Fruit fly (Drosophila melanogaster) whole organism, wandering third instar larva: ENCODE results near the gene CG34155.
A peak's percentile ranks its signal among the peaks of the same experiment; 100 is the strongest.

Source experiments
- CG9705 ChIP-seq: fragments of 200-800 bp; sonication (Bioruptor generic); optimal IDR thresholded peaks from 2 replicates; lab custom pipeline; 2018; ENCODE audit warnings: missing biosample characterization, mild to moderate bottlenecking, missing genetic modification characterization
- CrebA ChIP-seq: fragments of 200-800 bp; sonication (Bioruptor generic); optimal IDR thresholded peaks from 2 replicates; lab custom pipeline; 2016; ENCODE audit warnings: missing biosample characterization, mild to moderate bottlenecking, missing genetic modification characterization, borderline replicate concordance
- Dfd ChIP-seq: fragments of >200 bp; optimal IDR thresholded peaks from 2 replicates; lab custom pipeline; 2017; ENCODE audit warnings: missing biosample characterization, missing genetic modification characterization
- GATAd ChIP-seq: sonication (Bioruptor generic); optimal IDR thresholded peaks from 2 replicates; lab custom pipeline; 2016; ENCODE audit warnings: missing biosample characterization, missing genetic modification characterization
- HLH106 ChIP-seq: fragments of 200-800 bp; optimal IDR thresholded peaks from 3 replicates; lab custom pipeline; 2019; ENCODE audit warnings: missing biosample characterization, mild to moderate bottlenecking, missing genetic modification characterization, moderate library complexity
- Hnf4 ChIP-seq: fragments of 200-800 bp; sonication (Bioruptor generic); optimal IDR thresholded peaks from 2 replicates; lab custom pipeline; 2016; ENCODE audit warnings: missing biosample characterization, mild to moderate bottlenecking, missing genetic modification characterization
- Jra ChIP-seq: sonication (Bioruptor generic); optimal IDR thresholded peaks from 2 replicates; lab custom pipeline; 2016; ENCODE audit warnings: missing biosample characterization, missing genetic modification characterization
- Myc ChIP-seq: fragments of >200 bp; optimal IDR thresholded peaks from 2 replicates; lab custom pipeline; 2017
- N ChIP-seq: fragments of >200 bp; optimal IDR thresholded peaks from 2 replicates; lab custom pipeline; 2018; ENCODE audit warnings: missing biosample characterization, missing external identifiers, missing genetic modification characterization
- OdsH ChIP-seq: fragments of 200-800 bp; sonication (Bioruptor generic); optimal IDR thresholded peaks from 2 replicates; lab custom pipeline; 2016; ENCODE audit warnings: missing biosample characterization, mild to moderate bottlenecking, missing genetic modification characterization
- Sp1 ChIP-seq: fragments of 200-800 bp; sonication (Bioruptor generic); optimal IDR thresholded peaks from 3 replicates; lab custom pipeline; 2019; ENCODE audit warnings: missing biosample characterization, mild to moderate bottlenecking, missing genetic modification characterization, moderate library complexity
- Vsx2 ChIP-seq: fragments of 200-300, 225-300 bp; sonication (Bioruptor generic); optimal IDR thresholded peaks from 2 replicates; lab custom pipeline; 2018; ENCODE audit warnings: missing biosample characterization, missing genetic modification characterization; ENCODE audit not compliant: partially characterized antibody
- br ChIP-seq: fragments of 200-800 bp; sonication (Bioruptor generic); optimal IDR thresholded peaks from 2 replicates; lab custom pipeline; 2016; ENCODE audit warnings: missing biosample characterization, missing genetic modification characterization
- brk ChIP-seq: fragments of 200-800 bp; sonication (Bioruptor generic); optimal IDR thresholded peaks from 2 replicates; lab custom pipeline; 2016; ENCODE audit warnings: missing biosample characterization, mild to moderate bottlenecking, missing genetic modification characterization
- dl ChIP-seq, 2 experiments: fragments of 175-275, 200-275 bp in 1 of 2; fragments of 200-275 bp in 1 of 2; sonication (Bioruptor generic); optimal IDR thresholded peaks; lab custom pipeline; 2018; ENCODE audit warnings: mild to moderate bottlenecking in 2 of 2, missing biosample characterization in 2 of 2, missing genetic modification characterization in 2 of 2, moderate library complexity in 2 of 2; ENCODE audit not compliant: partially characterized antibody in 2 of 2, insufficient read depth in 1 of 2
- dmrt93B ChIP-seq: fragments of 200-800 bp; sonication (Bioruptor generic); optimal IDR thresholded peaks from 2 replicates; lab custom pipeline; 2018; ENCODE audit warnings: missing biosample characterization, mild to moderate bottlenecking, missing genetic modification characterization
- dsf ChIP-seq: sonication (Bioruptor generic); optimal IDR thresholded peaks from 2 replicates; lab custom pipeline; 2016; ENCODE audit warnings: missing biosample characterization, missing genetic modification characterization, borderline replicate concordance
- ey ChIP-seq: fragments of 200-800 bp; sonication (Bioruptor generic); optimal IDR thresholded peaks from 2 replicates; lab custom pipeline; 2016; ENCODE audit warnings: missing biosample characterization, missing genetic modification characterization
- fru ChIP-seq: fragments of 200-800 bp; sonication (Bioruptor generic); optimal IDR thresholded peaks from 3 replicates; lab custom pipeline; 2016; ENCODE audit warnings: missing biosample characterization, mild to moderate bottlenecking, missing genetic modification characterization
- h ChIP-seq: fragments of 200-800 bp; sonication (Bioruptor generic); optimal IDR thresholded peaks from 3 replicates; lab custom pipeline; 2016; ENCODE audit warnings: missing biosample characterization, mild to moderate bottlenecking, missing genetic modification characterization
- jim ChIP-seq: fragments of 175-275, 200-325 bp; sonication (Bioruptor generic); optimal IDR thresholded peaks from 2 replicates; lab custom pipeline; 2016; ENCODE audit warnings: missing biosample characterization, mild to moderate bottlenecking, missing genetic modification characterization
- pan ChIP-seq: fragments of >200 bp; optimal IDR thresholded peaks from 2 replicates; lab custom pipeline; 2017
- psq ChIP-seq: fragments of 200-800 bp; sonication (Bioruptor generic); optimal IDR thresholded peaks from 3 replicates; lab custom pipeline; 2017; ENCODE audit warnings: missing biosample characterization, mild to moderate bottlenecking, missing genetic modification characterization, moderate library complexity
- sv ChIP-seq: fragments of 200-800 bp; sonication (Bioruptor generic); optimal IDR thresholded peaks from 3 replicates; lab custom pipeline; 2016; ENCODE audit warnings: missing biosample characterization, missing genetic modification characterization
- usp ChIP-seq: fragments of >200 bp; optimal IDR thresholded peaks from 2 replicates; lab custom pipeline; 2017; ENCODE audit warnings: missing biosample characterization, missing genetic modification characterization
- woc ChIP-seq: sonication (Bioruptor generic); optimal IDR thresholded peaks from 2 replicates; lab custom pipeline; 2016; ENCODE audit warnings: missing biosample characterization, mild to moderate bottlenecking, missing genetic modification characterization

The CG34155 gene

dm6 chr3R:30518274-30518873, 41.6 kb downstream of the CG34155 start:
- no peak for TF ChIP-seq Myc (lab: Kevin White, UChicago)
- no peak for TF ChIP-seq GATAd (GFP tag; lab: Kevin White, UChicago)
- peak; percentile 100 for TF ChIP-seq Dfd (GFP tag; lab: Kevin White, UChicago)
- no peak for TF ChIP-seq Vsx2 (GFP tag; lab: Kevin White, UChicago)

- TF ChIP-seq N (no peak), sv (GFP tag; lab: Kevin White, UChicago) (no peak), psq (no peak), brk (GFP tag; lab: Kevin White, UChicago) (no peak)
These were observed 45.7 kb downstream of the CG34155 start, which contains the start of the genes CG31524 and CG9698 for dm6 chr3R:30514255-30514827. TSS of gene CG31524 (minus strand) at chr3R:30514355. TSS of gene CG9698 (plus strand) at chr3R:30514777.

DNA sequence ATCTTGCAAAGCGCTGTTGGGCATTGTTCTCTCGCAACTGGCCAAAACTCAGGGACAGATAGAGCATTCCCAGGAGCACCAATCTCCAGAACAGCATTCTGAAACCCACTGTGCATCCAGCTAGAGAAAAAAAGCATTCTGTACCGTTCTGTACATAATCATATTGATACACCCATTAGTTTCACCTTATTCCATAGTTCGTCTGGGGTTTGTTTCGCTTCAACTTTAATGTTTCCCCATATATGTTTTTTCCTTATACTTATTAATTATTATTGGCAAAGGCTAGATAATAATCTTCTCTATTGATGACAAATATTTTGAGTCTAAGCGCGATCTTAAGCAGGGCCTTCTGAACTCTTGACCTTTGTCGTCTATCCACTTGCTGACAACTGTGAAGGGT, 47.9 kb downstream of the CG34155 start, which contains the start of gene PH4alphaNE2:
Gene PH4alphaNE2, minus strand, starts transcription at position 101 of the 400 bp plus-strand sequence.
- no peak for TF ChIP-seq jim
- no peak for TF ChIP-seq sv (GFP tag; lab: Kevin White, UChicago)
- TF ChIP-seq OdsH = no peak
- TF ChIP-seq CrebA = no peak
- no peak for TF ChIP-seq fru (GFP tag; lab: Kevin White, UChicago)
- TF ChIP-seq Vsx2 (GFP tag; lab: Kevin White, UChicago) = no peak
- TF ChIP-seq brk (GFP tag; lab: Kevin White, UChicago) = no peak
- TF ChIP-seq dsf (GFP tag; lab: Kevin White, UChicago) = no peak
- TF ChIP-seq GATAd (GFP tag; lab: Kevin White, UChicago) = no peak
- TF ChIP-seq Sp1 (GFP tag; lab: Kevin White, UChicago) = no peak
- TF ChIP-seq dmrt93B = no peak
- no peak for TF ChIP-seq pan
- no peak for TF ChIP-seq CG9705 (GFP tag; lab: Kevin White, UChicago)
- no peak for TF ChIP-seq usp (GFP tag; lab: Kevin White, UChicago)
- TF ChIP-seq woc (GFP tag; lab: Kevin White, UChicago) = no peak
- TF ChIP-seq br (GFP tag; lab: Kevin White, UChicago) = no peak

- no peak for TF ChIP-seq dl (GFP tag; optimal IDR thresholded peaks at IDR 0.05; lab: Kevin White, UChicago; ENCODE audit: insufficient read depth in 1 of 2, partially characterized antibody in 2 of 2)
These were observed 52.3 kb downstream of the CG34155 start, which contains the start of gene CG34041 for dm6 chr3R:30507723-30508122. TSS of gene CG34041 (plus strand) at chr3R:30508023.

- no peak for TF ChIP-seq dl (GFP tag; optimal IDR thresholded peaks at IDR 0.05; lab: Kevin White, UChicago; ENCODE audit: insufficient read depth in 1 of 2, partially characterized antibody in 2 of 2)
- no peak for TF ChIP-seq HLH106 (tag; lab: Kevin White, UChicago)
- TF ChIP-seq psq = no peak
- no peak for TF ChIP-seq CrebA
- no peak for TF ChIP-seq h
- TF ChIP-seq Sp1 (GFP tag; lab: Kevin White, UChicago) = no peak
- TF ChIP-seq Dfd (GFP tag; lab: Kevin White, UChicago) = no peak
- TF ChIP-seq sv (GFP tag; lab: Kevin White, UChicago) = no peak
- TF ChIP-seq Jra (GFP tag; lab: Kevin White, UChicago) = no peak
- TF ChIP-seq woc (GFP tag; lab: Kevin White, UChicago) = no peak
- TF ChIP-seq jim = no peak
- no peak for TF ChIP-seq OdsH
- no peak for TF ChIP-seq Hnf4
- TF ChIP-seq ey = no peak
- no peak for TF ChIP-seq br (GFP tag; lab: Kevin White, UChicago)
These were observed 54.4 kb downstream of the CG34155 start, which contains the start of the genes PH4alphaSG1 and CG15539 for dm6 chr3R:30505561-30506037. TSS of gene PH4alphaSG1 (minus strand) at chr3R:30505661. TSS of gene CG15539 (plus strand) at chr3R:30505987.
